Fruit fly (Drosophila melanogaster): ENCODE data around the gene CG11069.

DNA sequence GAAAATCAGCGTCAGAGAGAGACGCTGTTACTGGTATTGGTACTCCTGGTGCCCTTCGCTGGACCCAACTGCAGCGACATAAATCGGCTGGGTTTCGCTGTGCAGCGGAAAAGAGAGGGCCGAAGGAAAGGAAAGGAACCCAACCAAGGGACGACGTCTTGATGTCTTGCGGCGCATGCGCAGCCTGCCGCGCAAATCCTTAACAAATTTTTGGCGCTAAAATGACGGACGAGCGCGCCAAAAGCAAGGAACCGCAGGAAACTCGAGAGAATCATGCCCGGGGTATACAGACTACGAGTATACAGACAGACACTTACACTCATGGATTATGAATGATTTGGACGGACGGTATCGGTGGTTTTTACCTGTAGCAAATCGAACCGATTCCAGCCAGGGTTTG lies 27.6 kb upstream of the CG11069 start:
- TF ChIP-seq Mnt (GFP tag; optimal IDR thresholded peaks at IDR 0.05): no peak
- no peak for TF ChIP-seq kay (GFP tag; ENCODE audit: borderline replicate concordance)
- no peak for TF ChIP-seq Crg-1 (GFP tag; optimal IDR thresholded peaks at IDR 0.05)
- TF ChIP-seq pad (GFP tag; optimal IDR thresholded peaks at IDR 0.05): no peak

Data from whole organism, adult.